Fruit fly (Drosophila melanogaster): ENCODE results near the gene CG14260.

Gene CG14260

dm6 chr3R:27288202-27289135 is 23.2 kb downstream of the CG14260 start, which contains the start of the genes bigmax and Hmu (continued):
- peak; percentile 75 for TF ChIP-seq CG10462 (GFP tag; optimal IDR thresholded peaks at IDR 0.05)
- 0 out of 2 replicates have a peak, but pooled peaks have one; percentile 10 for TF ChIP-seq Ravus (GFP tag; IDR thresholded peaks at IDR 0.05)
- peak; percentile 69 for TF ChIP-seq CG4854 (GFP tag; optimal IDR thresholded peaks at IDR 0.05)
- TF ChIP-seq gce (GFP tag; IDR thresholded peaks at IDR 0.05): peak; percentile 59; the same call in 1 of the 3 replicates
- TF ChIP-seq luna (GFP tag; optimal IDR thresholded peaks at IDR 0.05): peak; percentile 83
- TF ChIP-seq CG2120 (GFP tag; optimal IDR thresholded peaks at IDR 0.05): peak; percentile 95
- peak; percentile 82 for TF ChIP-seq unpg (GFP tag; optimal IDR thresholded peaks at IDR 0.05)
- peak; percentile 64; the same call in 1 of the 3 replicates for TF ChIP-seq CG6175 (GFP tag; IDR thresholded peaks at IDR 0.05)
- peak; percentile 91 for TF ChIP-seq CG12659 (GFP tag; optimal IDR thresholded peaks at IDR 0.05)
- peak; percentile 94 for TF ChIP-seq CG34224 (GFP tag; IDR thresholded peaks at IDR 0.05; ENCODE audit: partially characterized antibody)
- no peak for TF ChIP-seq D (optimal IDR thresholded peaks at IDR 0.05)
- peak; percentile 53 for TF ChIP-seq D (GFP tag; optimal IDR thresholded peaks at IDR 0.05)
- peak; percentile 86 for TF ChIP-seq Ets97D (GFP tag; optimal IDR thresholded peaks at IDR 0.05)
- TF ChIP-seq Ptx1 (GFP tag; IDR thresholded peaks at IDR 0.05): peak; percentile 88
- TF ChIP-seq GATAe (GFP tag; conservative IDR thresholded peaks at IDR 0.05): peak; percentile 77
- TF ChIP-seq CG7271 (tag; optimal IDR thresholded peaks at IDR 0.05): peak; percentile 63
- peak; percentile 47 for TF ChIP-seq cwo (GFP tag; optimal IDR thresholded peaks at IDR 0.05)
- peak; percentile 78 for TF ChIP-seq Dek (tag; optimal IDR thresholded peaks at IDR 0.05)
- peak; percentile 79 for TF ChIP-seq CG15269 (tag; optimal IDR thresholded peaks at IDR 0.05)
- peak; percentile 75 for TF ChIP-seq H15 (GFP tag; IDR thresholded peaks at IDR 0.05)
- peak; percentile 85 for TF ChIP-seq CG18599 (GFP tag; optimal IDR thresholded peaks at IDR 0.05)
- TF ChIP-seq CG14441 (GFP tag; IDR thresholded peaks at IDR 0.05): peak; percentile 91
- peak; percentile 45 for TF ChIP-seq CG17912 (GFP tag; optimal IDR thresholded peaks at IDR 0.05)
- peak; percentile 95 for TF ChIP-seq Doc3 (GFP tag; IDR thresholded peaks at IDR 0.05; ENCODE audit: partially characterized antibody)
- TF ChIP-seq CG11093 (GFP tag; IDR thresholded peaks at IDR 0.05): peak; percentile 67; the same call in 1 of the 3 replicates
- TF ChIP-seq CG32532 (GFP tag; IDR thresholded peaks at IDR 0.05): peak; percentile 91
- peak; percentile 65 for TF ChIP-seq exex (tag; optimal IDR thresholded peaks at IDR 0.05)
- no peak for TF ChIP-seq yki (optimal IDR thresholded peaks at IDR 0.05)
- TF ChIP-seq CG5953 (GFP tag; IDR thresholded peaks at IDR 0.05): no peak; the same call in 1 of the 2 replicates
- TF ChIP-seq HmgD (GFP tag; optimal IDR thresholded peaks at IDR 0.05): peak; percentile 79
- peak; percentile 65 for TF ChIP-seq CG30431 (GFP tag; optimal IDR thresholded peaks at IDR 0.05)
- TF ChIP-seq Blimp-1 (GFP tag; optimal IDR thresholded peaks at IDR 0.05): peak; percentile 73
- TF ChIP-seq lilli (GFP tag; optimal IDR thresholded peaks at IDR 0.05): peak; percentile 94
- TF ChIP-seq CG31224 (GFP tag; IDR thresholded peaks at IDR 0.05): peak; percentile 68
- TF ChIP-seq cg (GFP tag; optimal IDR thresholded peaks at IDR 0.05): no peak
- TF ChIP-seq Oaz (GFP tag; IDR thresholded peaks at IDR 0.05): peak; percentile 72
- TF ChIP-seq crp (GFP tag; optimal IDR thresholded peaks at IDR 0.05): peak in 1 of 2 experiments; percentile 60
- TF ChIP-seq Doc2 (GFP tag; IDR thresholded peaks at IDR 0.05): peak; percentile 55; the same call in 1 of the 2 replicates
- TF ChIP-seq row (GFP tag; IDR thresholded peaks at IDR 0.05): peak; percentile 97
- TF ChIP-seq bab2 (GFP tag; optimal IDR thresholded peaks at IDR 0.05): peak; percentile 92
- peak; percentile 79 for TF ChIP-seq chn (GFP tag; optimal IDR thresholded peaks at IDR 0.05)
- TF ChIP-seq ind (GFP tag; optimal IDR thresholded peaks at IDR 0.05): peak; percentile 89
- peak; percentile 90 for TF ChIP-seq vfl (GFP tag; optimal IDR thresholded peaks at IDR 0.05)
- peak; percentile 88 for TF ChIP-seq CG17829 (tag; optimal IDR thresholded peaks at IDR 0.05)
- TF ChIP-seq CG9876 (GFP tag; optimal IDR thresholded peaks at IDR 0.05): peak; percentile 93
- peak; percentile 73 for TF ChIP-seq CG18619 (GFP tag; optimal IDR thresholded peaks at IDR 0.05)
- peak; percentile 73 for TF ChIP-seq Usf (GFP tag; optimal IDR thresholded peaks at IDR 0.05)
- TF ChIP-seq CG9609 (GFP tag; optimal IDR thresholded peaks at IDR 0.05): peak; percentile 85
- peak; percentile 27 for TF ChIP-seq BtbVII (GFP tag; optimal IDR thresholded peaks at IDR 0.05)
